Worm (Caenorhabditis elegans) whole organism, L2 larva: ENCODE results near the gene abhd-5.2.

Experiments used
- ZK546.5 ChIP-seq: sonication (generic microtip); optimal IDR thresholded peaks from 2 replicates; lab custom pipeline; 2017; ENCODE audit warnings: missing biosample characterization, missing genetic modification characterization
- ama-1 ChIP-seq: fragments of 150-350 bp; optimal IDR thresholded peaks from 2 replicates; lab custom pipeline; 2018; ENCODE audit warnings: inconsistent platforms
- ceh-16 ChIP-seq: fragments of 150-350 bp; optimal IDR thresholded peaks from 2 replicates; lab custom pipeline; 2014; ENCODE audit warnings: missing biosample characterization, missing genetic modification characterization
- ceh-82 ChIP-seq: fragments of 150-350 bp; optimal IDR thresholded peaks from 2 replicates; lab custom pipeline; 2014; ENCODE audit warnings: missing biosample characterization, missing genetic modification characterization
- dmd-4 ChIP-seq: sonication (generic microtip); optimal IDR thresholded peaks from 2 replicates; lab custom pipeline; 2017; ENCODE audit warnings: missing biosample characterization, missing genetic modification characterization
- nhr-21 ChIP-seq: fragments of 150-350 bp; optimal IDR thresholded peaks from 2 replicates; lab custom pipeline; 2014; ENCODE audit warnings: missing biosample characterization, missing genetic modification characterization
- nhr-25 ChIP-seq: fragments of 150-350 bp; sonication (generic microtip); optimal IDR thresholded peaks from 3 replicates; lab custom pipeline; 2014; ENCODE audit warnings: missing biosample characterization, missing genetic modification characterization
- unc-62 ChIP-seq: fragments of 150-350 bp; optimal IDR thresholded peaks from 2 replicates; lab custom pipeline; 2014; ENCODE audit warnings: missing biosample characterization, missing genetic modification reagents, missing genetic modification characterization

ce11 chrV:4879251-4879650, 34.8 kb downstream of the abhd-5.2 start, which contains the start of gene T19H12.15:
- TF ChIP-seq dmd-4: no peak
- no peak for TF ChIP-seq ama-1 (lab: Kevin White, UChicago)
- TF ChIP-seq ZK546.5 (tag; lab: Kevin White, UChicago): no peak
- no peak for TF ChIP-seq ceh-16 (tag; lab: Kevin White, UChicago)
- no peak for TF ChIP-seq nhr-21 (tag; lab: Kevin White, UChicago)
- no peak for TF ChIP-seq unc-62 (GFP tag; lab: Kevin White, UChicago)
- TF ChIP-seq ceh-82 (tag; lab: Kevin White, UChicago): no peak
- no peak for TF ChIP-seq nhr-25 (tag; lab: Kevin White, UChicago)
